Worm (Caenorhabditis elegans): Measurements from ENCODE around the gene clec-179.

- TF ChIP-seq ceh-100 (GFP tag; IDR thresholded peaks at IDR 0.05) (no peak), nfya-2 (GFP tag; IDR thresholded peaks at IDR 0.05) (no peak), ceh-27 (GFP tag; optimal IDR thresholded peaks at IDR 0.05) (no peak), cebp-2 (GFP tag; IDR thresholded peaks at IDR 0.05) (no peak), ama-1 (optimal IDR thresholded peaks at IDR 0.05) (no peak), ama-1 (GFP tag; optimal IDR thresholded peaks at IDR 0.05) (no peak), dox-1 (GFP tag; IDR thresholded peaks at IDR 0.05) (no peak), unc-62 (GFP tag; optimal IDR thresholded peaks at IDR 0.05) (peak; percentile 75), F33H1.4 (GFP tag; IDR thresholded peaks at IDR 0.05) (no peak)
Measured at ce11 chrIV:7182818-7183217, 1.7 kb downstream of the clec-179 start.
